Worm (Caenorhabditis elegans): Measurements from ENCODE around the gene exos-9.

- TF ChIP-seq him-1 (tag; optimal IDR thresholded peaks at IDR 0.05) = no peak
- peak; percentile 67 for TF ChIP-seq W03F9.2 (tag; optimal IDR thresholded peaks at IDR 0.05)
Observed at ce11 chrIII:7189581-7190128, 8.2 kb downstream of the exos-9 start, which contains the start of gene rps-21.

Measured in whole organism, L4/young adult.